Worm (Caenorhabditis elegans): ENCODE results near the gene K06A4.2.

- TF ChIP-seq pha-4 (tag; optimal IDR thresholded peaks at IDR 0.05) (no peak), ceh-45 (GFP tag; IDR thresholded peaks at IDR 0.05) (no peak), odd-2 (tag; optimal IDR thresholded peaks at IDR 0.05) (no peak), ttx-3 (tag; optimal IDR thresholded peaks at IDR 0.05) (no peak), nhr-11 (tag; optimal IDR thresholded peaks at IDR 0.05) (no peak), dve-1 (tag; optimal IDR thresholded peaks at IDR 0.05) (no peak), nfya-1 (tag; optimal IDR thresholded peaks at IDR 0.05) (no peak), ama-1 (optimal IDR thresholded peaks at IDR 0.05) (no peak), pha-2 (tag; optimal IDR thresholded peaks at IDR 0.05) (no peak), ceh-31 (tag; optimal IDR thresholded peaks at IDR 0.05) (no peak), ets-4 (tag; optimal IDR thresholded peaks at IDR 0.05) (no peak), lim-6 (tag; optimal IDR thresholded peaks at IDR 0.05) (no peak), elt-2 (tag; optimal IDR thresholded peaks at IDR 0.05) (no peak), unc-86 (tag; optimal IDR thresholded peaks at IDR 0.05) (no peak)
Measured at ce11 chrV:9471675-9472074, 12.3 kb upstream of the K06A4.2 start, which contains the start of gene flp-6.
